Worm (Caenorhabditis elegans) whole organism, early embryonic: ENCODE measurements around the gene unc-42.

Source experiments
- B0310.2 ChIP-seq: sonication (generic microtip); optimal IDR thresholded peaks from 2 replicates; lab custom pipeline; 2016; ENCODE audit warnings: mild to moderate bottlenecking, missing genetic modification characterization, missing compliant biosample characterization
- F13C5.2 ChIP-seq: sonication (generic microtip); optimal IDR thresholded peaks from 2 replicates; lab custom pipeline; 2017; ENCODE audit warnings: mild to moderate bottlenecking, missing genetic modification characterization, inconsistent platforms, missing compliant biosample characterization
- aly-1 ChIP-seq: sonication (generic microtip); optimal IDR thresholded peaks from 2 replicates; lab custom pipeline; 2016; ENCODE audit warnings: missing genetic modification characterization, missing compliant biosample characterization
- ama-1 ChIP-seq: fragments of 150-350 bp; optimal IDR thresholded peaks from 2 replicates; lab custom pipeline; 2014
- ceh-13 ChIP-seq: fragments of 200-800 bp; sonication (Bioruptor generic); optimal IDR thresholded peaks from 2 replicates; lab custom pipeline; 2018; ENCODE audit warnings: mild to moderate bottlenecking, missing genetic modification characterization, missing compliant biosample characterization
- ceh-36 ChIP-seq: sonication (generic microtip); optimal IDR thresholded peaks from 2 replicates; lab custom pipeline; 2016; ENCODE audit warnings: missing genetic modification characterization, inconsistent platforms, missing compliant biosample characterization
- ets-7 ChIP-seq: sonication (generic microtip); optimal IDR thresholded peaks from 2 replicates; lab custom pipeline; 2016; ENCODE audit warnings: missing genotype, missing genetic modification characterization, missing compliant biosample characterization
- hmg-4 ChIP-seq: fragments of 200-800 bp; sonication (Bioruptor generic); optimal IDR thresholded peaks from 2 replicates; lab custom pipeline; 2018; ENCODE audit warnings: mild to moderate bottlenecking, missing genetic modification characterization, missing compliant biosample characterization
- hnd-1 ChIP-seq: sonication (generic microtip); optimal IDR thresholded peaks from 2 replicates; lab custom pipeline; 2016; ENCODE audit warnings: missing genetic modification characterization, missing compliant biosample characterization
- pes-1 ChIP-seq: fragments of 200-800 bp; sonication (Bioruptor generic); IDR thresholded peaks from 2 replicates; pipeline ENCODE4 v1.3.6; 2022; ENCODE audit warnings: missing genetic modification reagents, missing genetic modification characterization, missing compliant biosample characterization
- scrt-1 ChIP-seq: fragments of 200-800 bp; sonication (Bioruptor generic); IDR thresholded peaks from 2 replicates; pipeline ENCODE4 v1.3.6; 2022; ENCODE audit warnings: missing genetic modification characterization, missing compliant biosample characterization
- tbx-11 ChIP-seq: fragments of 200-800 bp; sonication (Bioruptor generic); IDR thresholded peaks from 2 replicates; pipeline ENCODE4 v1.3.6; 2022; ENCODE audit warnings: missing genetic modification characterization, missing compliant biosample characterization
- tbx-37 ChIP-seq: fragments of 200-800 bp; sonication (Bioruptor generic); conservative IDR thresholded peaks from 2 replicates; pipeline ENCODE4 v1.3.6; 2022; ENCODE audit warnings: missing genetic modification reagents, missing genetic modification characterization, missing compliant biosample characterization
- tra-4 ChIP-seq: sonication (generic microtip); optimal IDR thresholded peaks from 2 replicates; lab custom pipeline; 2017; ENCODE audit warnings: missing genetic modification characterization, missing compliant biosample characterization

DNA sequence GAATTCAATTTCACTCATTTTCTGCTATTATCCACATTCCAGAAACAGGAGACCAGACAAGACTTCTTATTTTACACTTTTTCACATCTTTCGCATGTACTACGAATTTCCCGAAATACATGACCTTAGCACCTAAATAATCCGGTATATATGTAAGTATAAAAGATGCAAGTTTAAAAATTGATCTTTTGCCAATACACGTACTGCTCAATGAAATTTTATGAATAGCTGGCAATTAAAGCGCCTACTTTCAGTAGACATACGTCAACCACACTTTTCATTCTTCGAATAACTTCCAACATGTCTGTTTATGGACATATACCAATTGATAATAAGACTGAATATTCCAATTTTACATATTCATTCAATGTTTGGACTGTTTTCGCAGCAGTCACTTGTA lies 34.0 kb upstream of the unc-42 start, which contains the start of gene sru-39:
- TF ChIP-seq ama-1 (lab: Kevin White, UChicago) (no peak), B0310.2 (tag; lab: Kevin White, UChicago) (no peak), ceh-36 (no peak), F13C5.2 (no peak), ceh-13 (GFP tag; lab: Kevin White, UChicago) (no peak), hnd-1 (no peak), ets-7 (tag; lab: Kevin White, UChicago) (no peak), hmg-4 (GFP tag; lab: Kevin White, UChicago) (no peak), aly-1 (tag; lab: Kevin White, UChicago) (no peak), tbx-37 (GFP tag; lab: Robert Waterston, UW) (no peak), tra-4 (tag; lab: Kevin White, UChicago) (no peak), pes-1 (no peak), tbx-11 (no peak), scrt-1 (GFP tag; lab: Robert Waterston, UW) (no peak)
